Worm (Caenorhabditis elegans): ENCODE results near the gene ric-4.

- no peak for TF ChIP-seq ztf-11 (tag; optimal IDR thresholded peaks at IDR 0.05)
- no peak for TF ChIP-seq nhr-19 (GFP tag; conservative IDR thresholded peaks at IDR 0.05)
- TF ChIP-seq ceh-90 (tag; optimal IDR thresholded peaks at IDR 0.05) = no peak
- TF ChIP-seq jun-1 (tag; optimal IDR thresholded peaks at IDR 0.05) = no peak
- no peak for TF ChIP-seq Y116A8C.19 (tag; optimal IDR thresholded peaks at IDR 0.05; ENCODE audit: borderline replicate concordance)
- TF ChIP-seq aha-1 (tag; optimal IDR thresholded peaks at IDR 0.05) = no peak
- TF ChIP-seq pqm-1 (tag; optimal IDR thresholded peaks at IDR 0.05) = no peak
- no peak for TF ChIP-seq ama-1 (optimal IDR thresholded peaks at IDR 0.05)
- TF ChIP-seq efl-1 (optimal IDR thresholded peaks at IDR 0.05) = no peak
- TF ChIP-seq efl-1 (GFP tag; optimal IDR thresholded peaks at IDR 0.05 in 1 of 2) = no peak
- TF ChIP-seq snpc-4 (tag; optimal IDR thresholded peaks at IDR 0.05) = no peak
- TF ChIP-seq ceh-63 (GFP tag; optimal IDR thresholded peaks at IDR 0.05) = no peak
- no peak for TF ChIP-seq elt-3 (tag; optimal IDR thresholded peaks at IDR 0.05)
These were observed 22.4 kb downstream of the ric-4 start for ce11 chrV:10247673-10248239.

All from whole organism, L1 larva.